Fruit fly (Drosophila melanogaster) whole organism, embryonic: ENCODE results near the gene CG43998.

Experiments used
- CG15514 ChIP-seq: fragments of 200-800 bp; sonication (Bioruptor generic); optimal IDR thresholded peaks from 3 replicates; lab custom pipeline; 2017; ENCODE audit warnings: missing biosample characterization, missing genetic modification characterization, mild to moderate bottlenecking, moderate library complexity, missing genetic modification reagents
- CG3838 ChIP-seq: fragments of 200-800 bp; sonication (Bioruptor generic); optimal IDR thresholded peaks from 3 replicates; lab custom pipeline; 2016; ENCODE audit warnings: missing biosample characterization, missing genetic modification characterization
- Side ChIP-seq: fragments of 200-800 bp; sonication (Bioruptor generic); optimal IDR thresholded peaks from 2 replicates; lab custom pipeline; 2016; ENCODE audit warnings: missing biosample characterization, missing genetic modification characterization
- lola ChIP-seq, 3 experiments: fragments of >200 bp in 2 of 3; fragments of 200-800 bp in 1 of 3; sonication (Bioruptor generic) in 1 of 3; optimal IDR thresholded peaks; 2 replicates each; lab custom pipeline; 2017 to 2019; ENCODE audit warnings: missing biosample characterization in 3 of 3, missing genetic modification characterization in 3 of 3, mild to moderate bottlenecking in 1 of 3, moderate library complexity in 1 of 3
- vnd ChIP-seq: fragments of 200-800 bp; sonication (Bioruptor generic); IDR thresholded peaks from 3 replicates; pipeline ENCODE4 v1.3.6; 2022; ENCODE audit warnings: missing biosample characterization, missing genetic modification characterization; ENCODE audit not compliant: partially characterized antibody

DNA sequence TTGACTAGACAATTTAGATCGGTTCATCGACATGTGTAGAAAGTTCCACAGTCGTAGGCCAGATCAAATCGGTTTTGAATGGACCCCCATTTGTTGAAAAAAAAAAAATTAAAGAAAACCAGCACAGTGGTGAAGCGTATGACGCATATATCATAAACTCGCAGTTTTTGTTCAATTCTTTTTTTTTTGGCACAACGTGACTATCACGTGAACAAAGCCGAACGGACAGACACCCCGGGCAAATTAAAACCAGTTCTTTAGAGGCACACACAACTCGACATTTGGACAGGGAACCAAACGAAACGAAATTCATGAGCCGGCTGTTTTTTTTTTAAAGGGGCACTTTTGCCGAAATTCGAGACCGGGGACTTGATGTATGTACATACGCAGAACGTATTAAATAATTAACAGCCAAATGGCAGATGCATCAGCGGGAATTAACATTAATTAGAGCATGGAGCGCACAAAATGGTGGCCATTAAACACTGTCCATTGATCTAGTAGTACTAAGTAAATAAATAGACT, 12.1 kb upstream of the CG43998 start:
- TF ChIP-seq CG3838 (GFP tag; lab: Kevin White, UChicago) = no peak
- TF ChIP-seq Side (GFP tag; lab: Kevin White, UChicago) = no peak
- no peak for TF ChIP-seq vnd
- TF ChIP-seq lola (GFP tag; optimal IDR thresholded peaks at IDR 0.05; lab: Kevin White, UChicago) = no peak
- TF ChIP-seq CG15514 (GFP tag; lab: Kevin White, UChicago) = no peak
